Worm (Caenorhabditis elegans): Measurements from ENCODE around the gene cct-3.

- TF ChIP-seq nhr-25 (tag; optimal IDR thresholded peaks at IDR 0.05) (no peak), nhr-28 (tag; optimal IDR thresholded peaks at IDR 0.05) (no peak)
Measured at ce11 chrII:2190522-2190921, 42.8 kb upstream of the cct-3 start.

All from whole organism, L3 larva.